Fruit fly (Drosophila melanogaster) whole organism, embryonic: Measurements from ENCODE around the gene spg.

Experiments used
- Awh ChIP-seq: fragments of 200-800 bp; sonication (Bioruptor generic); IDR thresholded peaks from 2 replicates; pipeline ENCODE4, ENCODE4 v1.3.6; 2022; ENCODE audit warnings: missing biosample characterization, missing genetic modification characterization
- CG10274 ChIP-seq: fragments of 200-800 bp; sonication (Bioruptor generic); optimal IDR thresholded peaks from 3 replicates; lab custom pipeline; 2017; ENCODE audit warnings: missing biosample characterization, mild to moderate bottlenecking, missing genetic modification characterization
- CG10565 ChIP-seq: fragments of 200-800 bp; sonication (Bioruptor generic); optimal IDR thresholded peaks from 3 replicates; lab custom pipeline; 2016; ENCODE audit warnings: missing biosample characterization, mild to moderate bottlenecking, missing genetic modification characterization
- CG11247 ChIP-seq: fragments of 200-800 bp; sonication (Bioruptor generic); IDR thresholded peaks from 2 replicates; pipeline ENCODE4 v1.3.6; 2022; ENCODE audit warnings: missing biosample characterization, missing genetic modification characterization
- CG11695 ChIP-seq: fragments of 200-800 bp; sonication (Bioruptor generic); IDR thresholded peaks from 3 replicates; pipeline ENCODE4 v1.3.6; 2022; ENCODE audit warnings: missing biosample characterization, missing genetic modification characterization
- CG12071 ChIP-seq: fragments of 200-800 bp; sonication (Bioruptor generic); optimal IDR thresholded peaks from 3 replicates; lab custom pipeline; 2018; ENCODE audit warnings: missing biosample characterization, mild to moderate bottlenecking, missing genetic modification characterization
- CG15011 ChIP-seq: fragments of 200-800 bp; sonication (Bioruptor generic); optimal IDR thresholded peaks from 3 replicates; lab custom pipeline; 2018; ENCODE audit warnings: missing biosample characterization, mild to moderate bottlenecking, missing genetic modification characterization
- CG1602 ChIP-seq: fragments of 200-800 bp; sonication (Bioruptor generic); optimal IDR thresholded peaks from 3 replicates; lab custom pipeline; 2016; ENCODE audit warnings: missing biosample characterization, missing genetic modification characterization
- CG1647 ChIP-seq: fragments of 200-800 bp; sonication (Bioruptor generic); optimal IDR thresholded peaks from 3 replicates; lab custom pipeline; 2016; ENCODE audit warnings: missing biosample characterization, missing genetic modification characterization
- CG17385 ChIP-seq: fragments of 200-800 bp; sonication (Bioruptor generic); optimal IDR thresholded peaks from 3 replicates; lab custom pipeline; 2018; ENCODE audit warnings: missing biosample characterization, mild to moderate bottlenecking, missing genetic modification characterization
- CG2875 ChIP-seq: fragments of 200-800 bp; sonication (Bioruptor generic); optimal IDR thresholded peaks from 2 replicates; lab custom pipeline; 2017; ENCODE audit warnings: missing biosample characterization, mild to moderate bottlenecking, missing genetic modification characterization, missing genetic modification reagents
- CG3163 ChIP-seq: fragments of 200-800 bp; sonication (Bioruptor generic); optimal IDR thresholded peaks from 3 replicates; lab custom pipeline; 2016; ENCODE audit warnings: missing biosample characterization, missing genetic modification characterization
- CG3995 ChIP-seq: fragments of 200-800 bp; sonication (Bioruptor generic); optimal IDR thresholded peaks from 3 replicates; lab custom pipeline; 2016; ENCODE audit warnings: missing biosample characterization, missing genetic modification characterization
- CG5953 ChIP-seq: fragments of 200-800 bp; sonication (Bioruptor generic); IDR thresholded peaks from 2 replicates; pipeline ENCODE4 v1.3.6; 2022; ENCODE audit warnings: missing biosample characterization, missing genetic modification characterization
- CG6272 ChIP-seq: fragments of 200-800 bp; sonication (Bioruptor generic); IDR thresholded peaks from 2 replicates; pipeline ENCODE4 v1.3.6; 2022; ENCODE audit warnings: missing biosample characterization, missing genetic modification characterization
- CG7839 ChIP-seq: fragments of 200-800 bp; sonication (Bioruptor generic); optimal IDR thresholded peaks from 3 replicates; lab custom pipeline; 2018; ENCODE audit warnings: missing biosample characterization, mild to moderate bottlenecking, missing genetic modification characterization, moderate library complexity
- CG9437 ChIP-seq: fragments of 200-800 bp; sonication (Bioruptor generic); optimal IDR thresholded peaks from 2 replicates; lab custom pipeline; 2018; ENCODE audit warnings: missing biosample characterization, mild to moderate bottlenecking, missing genetic modification characterization
- CG9876 ChIP-seq: fragments of 200-800 bp; sonication (Bioruptor generic); optimal IDR thresholded peaks from 2 replicates; lab custom pipeline; 2016; ENCODE audit warnings: missing biosample characterization, missing genetic modification characterization
- CHES-1-like ChIP-seq: fragments of 200-800 bp; sonication (Bioruptor generic); optimal IDR thresholded peaks from 2 replicates; lab custom pipeline; 2016; ENCODE audit warnings: missing biosample characterization, missing genetic modification characterization
- Chrac-16 ChIP-seq: fragments of 200-800 bp; sonication (Bioruptor generic); optimal IDR thresholded peaks from 3 replicates; lab custom pipeline; 2016; ENCODE audit warnings: missing biosample characterization, missing genetic modification characterization
- CoRest ChIP-seq: fragments of 200-800 bp; sonication (Bioruptor generic); optimal IDR thresholded peaks from 3 replicates; lab custom pipeline; 2018; ENCODE audit warnings: missing biosample characterization, mild to moderate bottlenecking, missing genetic modification characterization, moderate library complexity
- Ets97D ChIP-seq: fragments of 200-800 bp; sonication (Bioruptor generic); optimal IDR thresholded peaks from 3 replicates; lab custom pipeline; 2016; ENCODE audit warnings: missing biosample characterization, missing genetic modification characterization
- MESR4 ChIP-seq: fragments of 200-800 bp; sonication (Bioruptor generic); optimal IDR thresholded peaks from 2 replicates; lab custom pipeline; 2018; ENCODE audit warnings: missing biosample characterization, mild to moderate bottlenecking, missing genetic modification characterization, moderate library complexity
- NFAT ChIP-seq: fragments of 200-800 bp; sonication (Bioruptor generic); IDR thresholded peaks from 2 replicates; pipeline ENCODE4 v1.3.6; 2022; ENCODE audit warnings: missing biosample characterization, missing genetic modification characterization
- NK7.1 ChIP-seq: fragments of 200-800 bp; sonication (Bioruptor generic); optimal IDR thresholded peaks from 3 replicates; lab custom pipeline; 2016; ENCODE audit warnings: missing biosample characterization, missing genetic modification characterization
- Ptx1 ChIP-seq: fragments of 200-800 bp; sonication (Bioruptor generic); IDR thresholded peaks from 2 replicates; pipeline ENCODE4 v1.3.6; 2022; ENCODE audit warnings: missing biosample characterization, missing genetic modification characterization
- Rfx ChIP-seq: fragments of 200-800 bp; sonication (Bioruptor generic); IDR thresholded peaks from 2 replicates; pipeline ENCODE4 v1.3.6; 2022; ENCODE audit warnings: missing biosample characterization, missing genetic modification characterization
- Ssrp ChIP-seq: fragments of 200-800 bp; sonication (Bioruptor generic); optimal IDR thresholded peaks from 2 replicates; lab custom pipeline; 2018; ENCODE audit warnings: missing biosample characterization, mild to moderate bottlenecking, missing genetic modification characterization, moderate library complexity
- al ChIP-seq: fragments of 200-800 bp; sonication (Bioruptor generic); IDR thresholded peaks from 2 replicates; pipeline ENCODE4 v1.3.6; 2022; ENCODE audit warnings: missing biosample characterization, missing genetic modification characterization
- br ChIP-seq: fragments of >200 bp; optimal IDR thresholded peaks from 2 replicates; lab custom pipeline; 2017
- cato ChIP-seq: fragments of 200-800 bp; sonication (Bioruptor generic); optimal IDR thresholded peaks from 2 replicates; lab custom pipeline; 2016; ENCODE audit warnings: missing biosample characterization, missing genetic modification characterization, borderline replicate concordance
- danr ChIP-seq: fragments of 200-800 bp; sonication (Bioruptor generic); IDR thresholded peaks from 2 replicates; pipeline ENCODE4 v1.3.6; 2022; ENCODE audit warnings: missing biosample characterization, missing genetic modification characterization
- disco-r ChIP-seq: fragments of 200-800 bp; sonication (Bioruptor generic); optimal IDR thresholded peaks from 2 replicates; lab custom pipeline; 2016; ENCODE audit warnings: missing biosample characterization, missing genetic modification characterization
- dm ChIP-seq: fragments of 200-800 bp; sonication (Bioruptor generic); optimal IDR thresholded peaks from 3 replicates; lab custom pipeline; 2016; ENCODE audit warnings: missing biosample characterization, missing genetic modification characterization
- dysf ChIP-seq: fragments of 200-800 bp; sonication (Bioruptor generic); IDR thresholded peaks from 3 replicates; pipeline ENCODE4 v1.3.6; 2022; ENCODE audit warnings: missing biosample characterization, missing genetic modification characterization
- gem ChIP-seq: fragments of 200-800 bp; sonication (Bioruptor generic); optimal IDR thresholded peaks from 2 replicates; lab custom pipeline; 2019; ENCODE audit warnings: missing biosample characterization, mild to moderate bottlenecking, missing genetic modification characterization, moderate library complexity
- gsb-n ChIP-seq: fragments of 200-800 bp; sonication (Bioruptor generic); optimal IDR thresholded peaks from 3 replicates; lab custom pipeline; 2018; ENCODE audit warnings: missing biosample characterization, mild to moderate bottlenecking, missing genetic modification characterization
- ind ChIP-seq: fragments of 200-800 bp; sonication (Bioruptor generic); optimal IDR thresholded peaks from 3 replicates; lab custom pipeline; 2016; ENCODE audit warnings: missing biosample characterization, missing genetic modification characterization
- lab ChIP-seq: fragments of 200-800 bp; sonication (Bioruptor generic); optimal IDR thresholded peaks from 3 replicates; lab custom pipeline; 2017; ENCODE audit warnings: missing biosample characterization, missing genetic modification characterization, mild to moderate bottlenecking, moderate library complexity, missing genetic modification reagents
- lov ChIP-seq, 2 experiments: fragments of 200-800 bp in 1 of 2; fragments of >200 bp in 1 of 2; sonication (Bioruptor generic) in 1 of 2; IDR thresholded peaks in 1 of 2; optimal IDR thresholded peaks in 1 of 2; 2 replicates in 1 of 2; 3 replicates in 1 of 2; pipeline versions ENCODE4 v1.3.6 to Lab custom; 2017 to 2022; ENCODE audit warnings: missing biosample characterization in 1 of 2, missing genetic modification characterization in 1 of 2
- nmo ChIP-seq: fragments of 200-800 bp; sonication (Bioruptor generic); optimal IDR thresholded peaks from 2 replicates; lab custom pipeline; 2018; ENCODE audit warnings: missing biosample characterization, mild to moderate bottlenecking, missing genetic modification characterization, moderate library complexity
- pho ChIP-seq: fragments of 200-800 bp; sonication (Bioruptor generic); optimal IDR thresholded peaks from 2 replicates; lab custom pipeline; 2016; ENCODE audit warnings: missing biosample characterization, missing genetic modification characterization
- phol ChIP-seq: fragments of 200-800 bp; sonication (Bioruptor generic); optimal IDR thresholded peaks from 3 replicates; lab custom pipeline; 2018; ENCODE audit warnings: missing biosample characterization, mild to moderate bottlenecking, missing genetic modification characterization, moderate library complexity
- slbo ChIP-seq: fragments of 200-800 bp; sonication (Bioruptor generic); IDR thresholded peaks from 2 replicates; pipeline ENCODE4 v1.3.6; 2022; ENCODE audit warnings: missing biosample characterization, missing genetic modification characterization
- so ChIP-seq: fragments of 200-800 bp; sonication (Bioruptor generic); IDR thresholded peaks from 3 replicates; pipeline ENCODE4 v1.3.6; 2022; ENCODE audit warnings: missing biosample characterization, missing genetic modification characterization
- ssp ChIP-seq: fragments of 200-800 bp; sonication (Bioruptor generic); IDR thresholded peaks from 2 replicates; pipeline ENCODE4 v1.3.6; 2022; ENCODE audit warnings: missing biosample characterization, missing genetic modification characterization
- ttk ChIP-seq: fragments of 200-800 bp; sonication (Bioruptor generic); IDR thresholded peaks from 2 replicates; pipeline ENCODE4 v2.1.2; 2022; ENCODE audit warnings: missing biosample characterization, missing genetic modification characterization
- zen ChIP-seq: fragments of 200-800 bp; sonication (Bioruptor generic); optimal IDR thresholded peaks from 3 replicates; lab custom pipeline; 2018; ENCODE audit warnings: missing biosample characterization, mild to moderate bottlenecking, missing genetic modification characterization, moderate library complexity
- zfh1 ChIP-seq: fragments of 200-800 bp; sonication (Bioruptor generic); IDR thresholded peaks from 3 replicates; pipeline ENCODE4 v1.3.6; 2022; ENCODE audit warnings: missing biosample characterization, missing genetic modification characterization

The spg gene

DNA sequence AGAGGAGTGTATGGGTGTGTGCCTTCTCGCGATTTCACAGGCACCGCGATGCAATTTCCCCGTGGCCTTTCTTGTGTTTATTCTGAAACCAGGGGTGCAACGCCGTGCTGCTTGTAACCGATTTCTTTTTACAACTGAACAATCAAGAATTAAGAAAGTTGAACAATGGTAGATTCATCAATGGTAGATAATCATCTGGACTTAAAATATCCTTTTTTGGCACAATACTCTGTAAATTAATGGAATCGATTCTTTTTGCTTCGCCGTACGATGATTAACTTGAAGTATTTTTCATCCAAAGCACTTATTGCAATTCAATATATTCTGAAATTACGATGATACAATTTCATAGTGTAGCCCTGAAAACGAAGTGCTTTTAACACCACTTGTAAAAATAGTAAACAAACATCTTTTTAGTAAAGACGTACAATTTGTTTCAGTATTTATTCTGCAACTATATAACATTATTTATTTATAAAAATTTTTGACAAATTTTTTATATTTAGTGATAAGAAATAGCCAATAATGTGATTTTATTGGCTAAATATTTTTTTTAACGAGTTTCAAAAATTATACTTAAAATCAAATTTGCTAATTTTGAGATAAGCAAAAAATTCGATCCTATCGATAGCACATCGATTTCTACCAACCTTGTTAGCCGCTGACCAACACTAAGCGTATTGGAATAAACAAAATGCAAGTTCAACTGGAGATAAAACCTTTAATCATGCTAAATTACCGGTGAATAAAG lies 25.3 kb upstream of the spg start, which contains the start of the genes CG1523 and CG1647 (continued):
- TF ChIP-seq CG2875 (GFP tag; lab: Kevin White, UChicago), result peak; percentile 35
- TF ChIP-seq pho, result peak; percentile 38
- TF ChIP-seq gem (tag; lab: Kevin White, UChicago), result peak; percentile 82
- TF ChIP-seq CG11247 (GFP tag; lab: Robert Waterston, UW), result 0 out of 2 replicates have a peak, but pooled peaks have one; percentile 34
- TF ChIP-seq disco-r (GFP tag; lab: Kevin White, UChicago), result peak; percentile 38
- peak; percentile 22 for TF ChIP-seq CG3995
- TF ChIP-seq Chrac-16 (GFP tag; lab: Kevin White, UChicago), result peak; percentile 61
- TF ChIP-seq MESR4 (GFP tag; lab: Kevin White, UChicago), result peak; percentile 22
- peak; percentile 43 for TF ChIP-seq CG1602 (GFP tag; lab: Kevin White, UChicago)
- TF ChIP-seq ssp, result peak; percentile 38; the same call in 1 of the 2 replicates
- TF ChIP-seq Awh, result no peak
- no peak for TF ChIP-seq CG10565 (GFP tag; lab: Kevin White, UChicago)
- 0 out of 3 replicates have a peak, but pooled peaks have one; percentile 35 for TF ChIP-seq so
- TF ChIP-seq lab, result no peak
- TF ChIP-seq CG12071 (GFP tag; lab: Kevin White, UChicago), result no peak
- TF ChIP-seq danr (GFP tag; lab: Robert Waterston, UW), result peak; percentile 26; the same call in 1 of the 2 replicates
- TF ChIP-seq CG17385, result peak; percentile 66
- peak; percentile 73 for TF ChIP-seq Rfx (GFP tag; lab: Robert Waterston, UW)
- peak; percentile 35 for TF ChIP-seq CG3163 (GFP tag; lab: Kevin White, UChicago)
- TF ChIP-seq CG9876 (GFP tag; lab: Kevin White, UChicago), result peak; percentile 26
- peak; percentile 61 for TF ChIP-seq Ssrp (tag; lab: Kevin White, UChicago)
- no peak for TF ChIP-seq CG15011
- TF ChIP-seq al (GFP tag; lab: Robert Waterston, UW), result peak; percentile 25; the same call in 1 of the 2 replicates
- TF ChIP-seq NK7.1 (GFP tag; lab: Kevin White, UChicago), result no peak
- TF ChIP-seq slbo, result peak; percentile 60
- no peak for TF ChIP-seq CG5953
- TF ChIP-seq CoRest (tag; lab: Kevin White, UChicago), result peak; percentile 86
- TF ChIP-seq Ets97D (GFP tag; lab: Kevin White, UChicago), result peak; percentile 7
- peak; percentile 57 for TF ChIP-seq CG1647
- TF ChIP-seq CG11695 (GFP tag; lab: Robert Waterston, UW), result peak; percentile 38; the same call in 1 of the 3 replicates
- peak; percentile 61 for TF ChIP-seq CHES-1-like
- 0 out of 2 replicates have a peak, but pooled peaks have one; percentile 31 for TF ChIP-seq CG6272 (GFP tag; lab: Robert Waterston, UW)
- TF ChIP-seq phol (tag; lab: Kevin White, UChicago), result peak; percentile 75
- TF ChIP-seq zen (tag; lab: Kevin White, UChicago), result peak; percentile 69
- TF ChIP-seq CG7839, result no peak
- TF ChIP-seq gsb-n (tag; lab: Kevin White, UChicago), result no peak
- TF ChIP-seq dm (GFP tag; lab: Kevin White, UChicago), result no peak
- peak; percentile 42; the same call in 1 of the 2 replicates for TF ChIP-seq NFAT (GFP tag; lab: Robert Waterston, UW)
- TF ChIP-seq br (lab: Kevin White, UChicago), result no peak
- peak; percentile 60 for TF ChIP-seq ind (GFP tag; lab: Kevin White, UChicago)
- peak; percentile 63 for TF ChIP-seq dysf
- peak; percentile 40 for TF ChIP-seq cato
- TF ChIP-seq Ptx1 (GFP tag; lab: Robert Waterston, UW), result peak; percentile 60
- peak; percentile 53; the same call in 1 of the 2 replicates for TF ChIP-seq ttk
- TF ChIP-seq zfh1 (GFP tag; lab: Robert Waterston, UW), result peak; percentile 45; the same call in 1 of the 3 replicates
- peak; percentile 71 for TF ChIP-seq CG9437 (GFP tag; lab: Kevin White, UChicago)
- peak; percentile 9 for TF ChIP-seq CG10274 (GFP tag; lab: Kevin White, UChicago)
- TF ChIP-seq nmo (GFP tag; lab: Kevin White, UChicago), result peak; percentile 74
- TF ChIP-seq lov (optimal IDR thresholded peaks at IDR 0.05; lab: Kevin White, UChicago), result no peak
- 0 out of 3 replicates have a peak, but pooled peaks have one; percentile 56 for TF ChIP-seq lov (GFP tag; IDR thresholded peaks at IDR 0.05; lab: Robert Waterston, UW)
